Fruit fly (Drosophila melanogaster) whole organism, embryonic: Measurements from ENCODE around the gene Polr2D.

Experiments
- Adf1 ChIP-seq: fragments of 200-800 bp; sonication (Bioruptor generic); IDR thresholded peaks from 2 replicates; pipeline ENCODE4 v1.3.6; 2022; ENCODE audit warnings: missing biosample characterization, missing genetic modification characterization
- CG11085 ChIP-seq: fragments of 200-800 bp; sonication (Bioruptor generic); IDR thresholded peaks from 2 replicates; pipeline ENCODE4 v1.3.6; 2022; ENCODE audit warnings: missing biosample characterization, missing genetic modification characterization
- CG12769 ChIP-seq: fragments of 200-800 bp; sonication (Bioruptor generic); optimal IDR thresholded peaks from 2 replicates; lab custom pipeline; 2019; ENCODE audit warnings: missing biosample characterization, mild to moderate bottlenecking, missing genetic modification characterization, moderate library complexity
- CG15011 ChIP-seq: fragments of 200-800 bp; sonication (Bioruptor generic); optimal IDR thresholded peaks from 3 replicates; lab custom pipeline; 2018; ENCODE audit warnings: missing biosample characterization, mild to moderate bottlenecking, missing genetic modification characterization
- CG15696 ChIP-seq: fragments of 200-800 bp; sonication (Bioruptor generic); optimal IDR thresholded peaks from 2 replicates; lab custom pipeline; 2019; ENCODE audit warnings: missing biosample characterization, mild to moderate bottlenecking, missing genetic modification characterization, moderate library complexity
- CG16779 ChIP-seq: fragments of 200-800 bp; sonication (Bioruptor generic); IDR thresholded peaks from 2 replicates; pipeline ENCODE4 v1.3.6; 2022; ENCODE audit warnings: missing biosample characterization, missing genetic modification characterization
- CG2712 ChIP-seq: fragments of 200-800 bp; optimal IDR thresholded peaks from 3 replicates; lab custom pipeline; 2019; ENCODE audit warnings: missing biosample characterization, mild to moderate bottlenecking, missing genetic modification characterization, moderate library complexity
- CG31388 ChIP-seq: fragments of 200-800 bp; sonication (Bioruptor generic); optimal IDR thresholded peaks from 2 replicates; lab custom pipeline; 2016; ENCODE audit warnings: missing biosample characterization, missing genetic modification characterization
- CG33557 ChIP-seq: fragments of 200-800 bp; sonication (Bioruptor generic); optimal IDR thresholded peaks from 2 replicates; lab custom pipeline; 2019; ENCODE audit warnings: missing biosample characterization, mild to moderate bottlenecking, missing genetic modification characterization, moderate library complexity
- CG5245 ChIP-seq: fragments of 200-800 bp; sonication (Bioruptor generic); optimal IDR thresholded peaks from 3 replicates; lab custom pipeline; 2016; ENCODE audit warnings: missing biosample characterization, missing genetic modification characterization
- CG6175 ChIP-seq: fragments of 200-800 bp; sonication (Bioruptor generic); IDR thresholded peaks from 3 replicates; pipeline ENCODE4 v1.3.6; 2022; ENCODE audit warnings: missing biosample characterization, missing genetic modification characterization
- CG6683 ChIP-seq: fragments of 200-800 bp; sonication (Bioruptor generic); optimal IDR thresholded peaks from 2 replicates; lab custom pipeline; 2017; ENCODE audit warnings: missing biosample characterization, mild to moderate bottlenecking, missing genetic modification characterization, missing genetic modification reagents
- Chrac-16 ChIP-seq: fragments of 200-800 bp; sonication (Bioruptor generic); optimal IDR thresholded peaks from 3 replicates; lab custom pipeline; 2016; ENCODE audit warnings: missing biosample characterization, missing genetic modification characterization
- Dbx ChIP-seq: fragments of 200-800 bp; sonication (Bioruptor generic); IDR thresholded peaks from 3 replicates; pipeline ENCODE4 v1.3.6; 2022; ENCODE audit warnings: missing biosample characterization, missing genetic modification characterization
- Dfd ChIP-seq, 2 experiments: fragments of >200 bp; optimal IDR thresholded peaks; 2 replicates each; lab custom pipeline; 2017; ENCODE audit warnings: missing biosample characterization in 2 of 2, missing genetic modification characterization in 2 of 2
- Dp ChIP-seq: fragments of 200-800 bp; sonication (Bioruptor generic); optimal IDR thresholded peaks from 2 replicates; lab custom pipeline; 2018; ENCODE audit warnings: missing biosample characterization, mild to moderate bottlenecking, missing genetic modification characterization, moderate library complexity
- Elba2 ChIP-seq: fragments of 200-800 bp; sonication (Bioruptor generic); optimal IDR thresholded peaks from 3 replicates; lab custom pipeline; 2016; ENCODE audit warnings: missing biosample characterization, missing genetic modification characterization
- Fer2 ChIP-seq: fragments of 200-800 bp; sonication (Bioruptor generic); optimal IDR thresholded peaks from 2 replicates; lab custom pipeline; 2018; ENCODE audit warnings: missing biosample characterization, mild to moderate bottlenecking, missing genetic modification characterization, moderate library complexity
- Hr39 ChIP-seq: fragments of >200 bp; optimal IDR thresholded peaks from 2 replicates; lab custom pipeline; 2017
- Hr51 ChIP-seq, 2 experiments: fragments of 200-800 bp; sonication (Bioruptor generic); optimal IDR thresholded peaks; 2 replicates in 1 of 2; 3 replicates in 1 of 2; lab custom pipeline; 2016 to 2018; ENCODE audit warnings: missing biosample characterization in 2 of 2, missing genetic modification characterization in 2 of 2, mild to moderate bottlenecking in 1 of 2, moderate library complexity in 1 of 2
- Hsf ChIP-seq: fragments of 200-800 bp; sonication (Bioruptor generic); optimal IDR thresholded peaks from 3 replicates; lab custom pipeline; 2016; ENCODE audit warnings: missing biosample characterization, missing genetic modification characterization
- Myb ChIP-seq: fragments of 200-800 bp; sonication (Bioruptor generic); optimal IDR thresholded peaks from 2 replicates; lab custom pipeline; 2016; ENCODE audit warnings: missing biosample characterization, missing genetic modification characterization
- NFAT ChIP-seq: fragments of 200-800 bp; sonication (Bioruptor generic); IDR thresholded peaks from 2 replicates; pipeline ENCODE4 v1.3.6; 2022; ENCODE audit warnings: missing biosample characterization, missing genetic modification characterization
- Nf-YB ChIP-seq: fragments of 200-800 bp; sonication (Bioruptor generic); optimal IDR thresholded peaks from 3 replicates; lab custom pipeline; 2019; ENCODE audit warnings: missing biosample characterization, mild to moderate bottlenecking, missing genetic modification characterization, moderate library complexity
- Nf-YC ChIP-seq: fragments of 200-800 bp; optimal IDR thresholded peaks from 3 replicates; lab custom pipeline; 2019; ENCODE audit warnings: missing biosample characterization, mild to moderate bottlenecking, missing genetic modification characterization, moderate library complexity
- Ssrp ChIP-seq: fragments of 200-800 bp; sonication (Bioruptor generic); optimal IDR thresholded peaks from 2 replicates; lab custom pipeline; 2018; ENCODE audit warnings: missing biosample characterization, mild to moderate bottlenecking, missing genetic modification characterization, moderate library complexity
- TFAM ChIP-seq: fragments of 200-800 bp; sonication (Bioruptor generic); optimal IDR thresholded peaks from 2 replicates; lab custom pipeline; 2017; ENCODE audit warnings: missing biosample characterization, missing genetic modification characterization, inconsistent platforms
- Tbp ChIP-seq: fragments of >200 bp; optimal IDR thresholded peaks from 2 replicates; lab custom pipeline; 2018; ENCODE audit warnings: missing biosample characterization, missing genetic modification characterization
- amos ChIP-seq: fragments of 200-800 bp; sonication (Bioruptor generic); IDR thresholded peaks from 2 replicates; pipeline ENCODE4 v1.3.6; 2022; ENCODE audit warnings: missing biosample characterization, missing genetic modification characterization; ENCODE audit not compliant: partially characterized antibody
- br ChIP-seq: fragments of >200 bp; optimal IDR thresholded peaks from 2 replicates; lab custom pipeline; 2017
- caup ChIP-seq: fragments of 200-800 bp; sonication (Bioruptor generic); optimal IDR thresholded peaks from 3 replicates; lab custom pipeline; 2017; ENCODE audit warnings: missing biosample characterization, mild to moderate bottlenecking, missing genetic modification characterization, moderate library complexity; ENCODE audit not compliant: severe bottlenecking
- dmrt99B ChIP-seq: fragments of 200-800 bp; sonication (Bioruptor generic); optimal IDR thresholded peaks from 2 replicates; lab custom pipeline; 2018; ENCODE audit warnings: missing biosample characterization, mild to moderate bottlenecking, missing genetic modification characterization, moderate library complexity
- dpn ChIP-seq, 2 experiments: fragments of 200-800 bp; sonication (Bioruptor generic); optimal IDR thresholded peaks; 3 replicates each; lab custom pipeline; 2016; ENCODE audit warnings: missing biosample characterization in 2 of 2, missing genetic modification characterization in 2 of 2
- fru ChIP-seq: fragments of >200 bp; optimal IDR thresholded peaks from 2 replicates; lab custom pipeline; 2017
- gcm ChIP-seq: fragments of 200-800 bp; sonication (Bioruptor generic); optimal IDR thresholded peaks from 2 replicates; lab custom pipeline; 2019; ENCODE audit warnings: missing biosample characterization, mild to moderate bottlenecking, missing genetic modification characterization, moderate library complexity
- gcm2 ChIP-seq: fragments of 200-800 bp; sonication (Bioruptor generic); optimal IDR thresholded peaks from 2 replicates; lab custom pipeline; 2016; ENCODE audit warnings: missing biosample characterization, missing genetic modification characterization
- hb ChIP-seq: fragments of 200-800 bp; sonication (Bioruptor generic); IDR thresholded peaks from 3 replicates; pipeline ENCODE4 v1.3.6; 2022; ENCODE audit warnings: missing biosample characterization, missing genetic modification characterization; ENCODE audit not compliant: partially characterized antibody
- her ChIP-seq: fragments of 200-800 bp; sonication (Bioruptor generic); optimal IDR thresholded peaks from 2 replicates; lab custom pipeline; 2016; ENCODE audit warnings: missing biosample characterization, missing genetic modification characterization
- jigr1 ChIP-seq: fragments of 200-800 bp; sonication (Bioruptor generic); IDR thresholded peaks from 3 replicates; pipeline ENCODE4 v1.3.6; 2022; ENCODE audit warnings: missing biosample characterization, missing genetic modification characterization
- maf-S ChIP-seq: fragments of 200-800 bp; sonication (Bioruptor generic); optimal IDR thresholded peaks from 2 replicates; lab custom pipeline; 2016; ENCODE audit warnings: missing biosample characterization, missing genetic modification characterization
- mam ChIP-seq: fragments of 200-800 bp; sonication (Bioruptor generic); optimal IDR thresholded peaks from 3 replicates; lab custom pipeline; 2016; ENCODE audit warnings: missing biosample characterization, missing genetic modification characterization
- mirr ChIP-seq: fragments of 200-800 bp; sonication (Bioruptor generic); optimal IDR thresholded peaks from 3 replicates; lab custom pipeline; 2018; ENCODE audit warnings: missing biosample characterization, mild to moderate bottlenecking, missing genetic modification characterization
- nerfin-2 ChIP-seq: fragments of 200-800 bp; sonication (Bioruptor generic); IDR thresholded peaks from 2 replicates; pipeline ENCODE4 v1.3.6; 2022; ENCODE audit warnings: missing biosample characterization, missing genetic modification characterization; ENCODE audit not compliant: partially characterized antibody
- p53 ChIP-seq: fragments of 200-800 bp; sonication (Bioruptor generic); optimal IDR thresholded peaks from 2 replicates; lab custom pipeline; 2016; ENCODE audit warnings: missing biosample characterization, missing genetic modification characterization
- ranshi ChIP-seq: fragments of 200-800 bp; sonication (Bioruptor generic); IDR thresholded peaks from 2 replicates; pipeline ENCODE4 v1.3.6; 2022; ENCODE audit warnings: missing biosample characterization, missing genetic modification characterization
- schlank ChIP-seq: fragments of 200-800 bp; sonication (Bioruptor generic); optimal IDR thresholded peaks from 2 replicates; lab custom pipeline; 2018; ENCODE audit warnings: missing biosample characterization, mild to moderate bottlenecking, missing genetic modification characterization
- slbo ChIP-seq: fragments of 200-800 bp; sonication (Bioruptor generic); IDR thresholded peaks from 2 replicates; pipeline ENCODE4 v1.3.6; 2022; ENCODE audit warnings: missing biosample characterization, missing genetic modification characterization
- slp2 ChIP-seq: fragments of 200-800 bp; sonication (Bioruptor generic); optimal IDR thresholded peaks from 2 replicates; lab custom pipeline; 2016; ENCODE audit warnings: missing biosample characterization, missing genetic modification characterization
- tio ChIP-seq: fragments of 200-800 bp; sonication (Bioruptor generic); optimal IDR thresholded peaks from 2 replicates; lab custom pipeline; 2017; ENCODE audit warnings: missing biosample characterization, missing genetic modification characterization, inconsistent platforms
- vnd ChIP-seq: fragments of 200-800 bp; sonication (Bioruptor generic); IDR thresholded peaks from 3 replicates; pipeline ENCODE4 v1.3.6; 2022; ENCODE audit warnings: missing biosample characterization, missing genetic modification characterization; ENCODE audit not compliant: partially characterized antibody
- z ChIP-seq: fragments of 200-800 bp; sonication (Bioruptor generic); IDR thresholded peaks from 3 replicates; pipeline ENCODE4 v1.3.6; 2022; ENCODE audit warnings: missing biosample characterization, missing genetic modification characterization

Gene Polr2D

DNA sequence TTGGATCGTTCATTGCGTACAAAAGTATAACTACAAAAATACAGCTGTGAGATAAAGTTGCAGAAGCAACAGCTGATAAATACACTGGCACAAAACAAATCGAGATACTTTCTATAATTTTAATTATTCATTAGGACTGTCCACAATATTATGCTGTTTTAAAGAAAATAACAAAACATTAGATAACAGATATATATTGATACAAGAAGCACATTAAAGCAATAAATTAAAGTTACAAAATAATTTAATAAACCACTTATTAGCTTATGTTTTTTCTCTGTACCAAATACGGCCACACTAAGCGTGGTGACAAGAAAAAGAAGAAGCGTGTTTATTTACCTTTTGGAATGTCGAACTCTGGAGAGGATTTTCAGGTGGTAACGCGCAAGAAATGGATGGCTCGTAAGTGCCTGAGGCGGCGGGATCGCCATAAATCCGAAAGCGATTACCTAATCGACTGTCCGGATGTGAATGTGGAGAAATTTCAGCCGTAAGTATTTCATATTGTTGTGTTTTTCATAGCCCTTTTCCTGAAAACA is 35.0 kb downstream of the Polr2D start, which contains the start of the genes CG7988 and CG7183 (continued):
- TF ChIP-seq Dp (GFP tag; lab: Kevin White, UChicago) = peak; percentile 22
- peak; percentile 96 for TF ChIP-seq NFAT
- peak; percentile 96 for TF ChIP-seq CG12769 (tag; lab: Kevin White, UChicago)
- TF ChIP-seq CG16779 = peak; percentile 90
- TF ChIP-seq CG15696 (tag; lab: Kevin White, UChicago) = peak; percentile 97
- TF ChIP-seq Tbp (GFP tag; lab: Kevin White, UChicago) = no peak
- no peak for TF ChIP-seq Dfd (GFP tag; optimal IDR thresholded peaks at IDR 0.05; lab: Kevin White, UChicago)
- peak; percentile 93 for TF ChIP-seq caup (GFP tag; lab: Kevin White, UChicago)
- peak; percentile 88 for TF ChIP-seq Nf-YC (tag; lab: Kevin White, UChicago)
- peak; percentile 66 for TF ChIP-seq TFAM (GFP tag; lab: Kevin White, UChicago)
- TF ChIP-seq dpn (GFP tag; optimal IDR thresholded peaks at IDR 0.05; lab: Kevin White, UChicago) = peak; percentile 96 to 99
- TF ChIP-seq slp2 (GFP tag; lab: Kevin White, UChicago) = peak; percentile 86
- TF ChIP-seq vnd = no peak
- peak; percentile 99 for TF ChIP-seq slbo (GFP tag; lab: Robert Waterston, UW)
- no peak for TF ChIP-seq hb (GFP tag; lab: Robert Waterston, UW)
- TF ChIP-seq mam (GFP tag; lab: Kevin White, UChicago) = peak; percentile 96
- TF ChIP-seq CG31388 (GFP tag; lab: Kevin White, UChicago) = peak; percentile 92
- peak; percentile 99 for TF ChIP-seq gcm (GFP tag; lab: Kevin White, UChicago)
- TF ChIP-seq Hsf = peak; percentile 98
- peak; percentile 95 for TF ChIP-seq jigr1 (GFP tag; lab: Robert Waterston, UW)
- peak; percentile 99 for TF ChIP-seq ranshi (GFP tag; lab: Robert Waterston, UW)
- peak; percentile 89 for TF ChIP-seq Nf-YB (GFP tag; lab: Kevin White, UChicago)
- TF ChIP-seq schlank (tag; lab: Kevin White, UChicago) = peak; percentile 85
- TF ChIP-seq fru (lab: Kevin White, UChicago) = no peak
- no peak for TF ChIP-seq amos (GFP tag; lab: Robert Waterston, UW)
- peak; percentile 98 for TF ChIP-seq dmrt99B (tag; lab: Kevin White, UChicago)
- peak; percentile 94 to 98 for TF ChIP-seq Hr51 (GFP tag; optimal IDR thresholded peaks at IDR 0.05; lab: Kevin White, UChicago)
- TF ChIP-seq Chrac-16 (GFP tag; lab: Kevin White, UChicago) = peak; percentile 98
- peak; percentile 98 for TF ChIP-seq Dbx (GFP tag; lab: Robert Waterston, UW)
- no peak for TF ChIP-seq nerfin-2
- peak; percentile 93 for TF ChIP-seq CG6175 (GFP tag; lab: Robert Waterston, UW)
- peak; percentile 99 for TF ChIP-seq Ssrp
- peak; percentile 70 for TF ChIP-seq p53 (GFP tag; lab: Kevin White, UChicago)
- peak; percentile 94 for TF ChIP-seq maf-S (GFP tag; lab: Kevin White, UChicago)
- peak; percentile 74; the same call in 1 of the 3 replicates for TF ChIP-seq z (GFP tag; lab: Robert Waterston, UW)
- peak; percentile 95 for TF ChIP-seq Fer2
- no peak for TF ChIP-seq Hr39 (lab: Kevin White, UChicago)
- peak; percentile 93 for TF ChIP-seq Elba2 (GFP tag; lab: Kevin White, UChicago)
- peak; percentile 82 for TF ChIP-seq her (GFP tag; lab: Kevin White, UChicago)
- peak; percentile 97 for TF ChIP-seq CG11085 (GFP tag; lab: Robert Waterston, UW)
- peak; percentile 84 for TF ChIP-seq gcm2 (GFP tag; lab: Kevin White, UChicago)
- peak; percentile 90 for TF ChIP-seq CG15011 (GFP tag; lab: Kevin White, UChicago)
- TF ChIP-seq tio (GFP tag; lab: Kevin White, UChicago) = peak; percentile 96
- TF ChIP-seq CG33557 (GFP tag; lab: Kevin White, UChicago) = peak; percentile 97
- peak; percentile 86 for TF ChIP-seq Adf1
- TF ChIP-seq CG5245 (GFP tag; lab: Kevin White, UChicago) = peak; percentile 94
- no peak for TF ChIP-seq br (lab: Kevin White, UChicago)
- TF ChIP-seq Myb (GFP tag; lab: Kevin White, UChicago) = peak; percentile 81
- TF ChIP-seq CG2712 (tag; lab: Kevin White, UChicago) = peak; percentile 99
- peak; percentile 64 for TF ChIP-seq mirr (GFP tag; lab: Kevin White, UChicago)
- peak; percentile 85 for TF ChIP-seq CG6683 (GFP tag; lab: Kevin White, UChicago)
